Fruit fly (Drosophila melanogaster): Measurements from ENCODE around the gene CG3598.

DNA sequence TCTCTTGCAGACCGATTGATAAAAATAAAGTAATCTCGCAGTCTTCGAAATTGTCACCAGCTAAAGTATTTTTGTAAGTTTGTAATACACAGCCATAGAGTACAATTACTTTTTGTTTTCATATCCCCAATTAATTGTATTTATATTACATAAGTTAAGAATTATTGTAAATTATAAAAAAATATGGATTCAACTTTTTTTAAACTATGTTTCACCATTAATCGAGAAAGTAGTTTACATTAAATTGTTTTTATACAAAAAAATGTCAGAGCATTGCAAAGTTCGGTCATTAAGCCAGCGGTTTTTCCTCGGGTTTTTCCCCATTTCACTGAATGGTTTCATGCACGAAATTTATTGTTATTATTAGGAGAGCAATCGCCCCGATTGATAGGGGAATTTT is 43.5 kb downstream of the CG3598 start:
- no peak for TF ChIP-seq kay (GFP tag; ENCODE audit: borderline replicate concordance)
- TF ChIP-seq pad (GFP tag; optimal IDR thresholded peaks at IDR 0.05), result no peak
- no peak for TF ChIP-seq Mnt (GFP tag; optimal IDR thresholded peaks at IDR 0.05)
- TF ChIP-seq CG7045 (GFP tag; optimal IDR thresholded peaks at IDR 0.05), result no peak
- no peak for TF ChIP-seq ovo (GFP tag; optimal IDR thresholded peaks at IDR 0.05)
- TF ChIP-seq cic (GFP tag; optimal IDR thresholded peaks at IDR 0.05), result no peak
- TF ChIP-seq CG12768 (GFP tag; optimal IDR thresholded peaks at IDR 0.05), result no peak
- no peak for TF ChIP-seq Hr96 (GFP tag; optimal IDR thresholded peaks at IDR 0.05)
- TF ChIP-seq CG14711 (tag; optimal IDR thresholded peaks at IDR 0.05), result no peak
- no peak for TF ChIP-seq CG7101 (tag; optimal IDR thresholded peaks at IDR 0.05)
- TF ChIP-seq toe (GFP tag; optimal IDR thresholded peaks at IDR 0.05), result no peak

Data from whole organism, adult.